Worm (Caenorhabditis elegans) whole organism, L3 larva: ENCODE results near the gene srt-28.

Experiments
- R02D3.7 ChIP-seq: fragments of 150-350 bp; optimal IDR thresholded peaks from 2 replicates; lab custom pipeline; 2014; ENCODE audit warnings: missing biosample characterization, missing genetic modification characterization
- aly-2 ChIP-seq: fragments of 150-350 bp; optimal IDR thresholded peaks from 2 replicates; lab custom pipeline; 2014; ENCODE audit warnings: missing biosample characterization, missing genetic modification characterization
- ama-1 ChIP-seq: fragments of 150-350 bp; optimal IDR thresholded peaks from 2 replicates; lab custom pipeline; 2018
- ceh-82 ChIP-seq: fragments of 150-350 bp; optimal IDR thresholded peaks from 2 replicates; lab custom pipeline; 2014; ENCODE audit warnings: missing biosample characterization, missing genetic modification characterization
- ceh-9 ChIP-seq: sonication (generic microtip); optimal IDR thresholded peaks from 2 replicates; lab custom pipeline; 2018; ENCODE audit warnings: missing biosample characterization, missing genetic modification characterization
- egl-27 ChIP-seq: sonication (generic microtip); optimal IDR thresholded peaks from 4 replicates; lab custom pipeline; 2017; ENCODE audit warnings: missing biosample characterization, missing genetic modification reagents, missing genetic modification characterization
- egl-5 ChIP-seq: fragments of 150-350 bp; optimal IDR thresholded peaks from 2 replicates; lab custom pipeline; 2017; ENCODE audit warnings: missing biosample characterization, missing genetic modification reagents, missing genetic modification characterization, inconsistent platforms
- fkh-2 ChIP-seq: fragments of 150-350 bp; optimal IDR thresholded peaks from 2 replicates; lab custom pipeline; 2014; ENCODE audit warnings: missing biosample characterization, missing genetic modification reagents, missing genetic modification characterization
- fos-1 ChIP-seq: fragments of 150-350 bp; optimal IDR thresholded peaks from 2 replicates; lab custom pipeline; 2014; ENCODE audit warnings: missing biosample characterization, missing genetic modification characterization
- hmg-11 ChIP-seq: sonication (generic microtip); optimal IDR thresholded peaks from 2 replicates; lab custom pipeline; 2016; ENCODE audit warnings: missing genetic modification characterization, missing compliant biosample characterization
- lin-39 ChIP-seq: fragments of 150-350 bp; optimal IDR thresholded peaks from 2 replicates; lab custom pipeline; 2018; ENCODE audit warnings: missing biosample characterization, missing genetic modification reagents, missing genetic modification characterization
- lsy-12 ChIP-seq: sonication (generic microtip); optimal IDR thresholded peaks from 2 replicates; lab custom pipeline; 2016; ENCODE audit warnings: mild to moderate bottlenecking, missing genetic modification characterization, missing compliant biosample characterization
- mdl-1 ChIP-seq: fragments of 150-350 bp; optimal IDR thresholded peaks from 2 replicates; lab custom pipeline; 2014; ENCODE audit warnings: missing biosample characterization, missing genetic modification characterization
- mml-1 ChIP-seq: fragments of 150-350 bp; sonication (generic microtip); optimal IDR thresholded peaks from 3 replicates; lab custom pipeline; 2014; ENCODE audit warnings: missing biosample characterization, missing genetic modification characterization
- nfya-1 ChIP-seq: sonication (generic microtip); optimal IDR thresholded peaks from 2 replicates; lab custom pipeline; 2017; ENCODE audit warnings: missing genetic modification characterization, mild to moderate bottlenecking, missing compliant biosample characterization, antibody characterized with exemption, moderate library complexity; ENCODE audit not compliant: insufficient read depth
- nhr-11 ChIP-seq: fragments of 150-350 bp; optimal IDR thresholded peaks from 2 replicates; lab custom pipeline; 2014; ENCODE audit warnings: missing biosample characterization, missing genetic modification characterization
- nhr-12 ChIP-seq: fragments of 150-350 bp; optimal IDR thresholded peaks from 2 replicates; lab custom pipeline; 2014; ENCODE audit warnings: missing biosample characterization, missing genetic modification characterization
- nhr-25 ChIP-seq: sonication (generic microtip); optimal IDR thresholded peaks from 2 replicates; lab custom pipeline; 2017; ENCODE audit warnings: missing biosample characterization, missing genetic modification characterization
- nhr-28 ChIP-seq: fragments of 150-350 bp; optimal IDR thresholded peaks from 2 replicates; lab custom pipeline; 2014; ENCODE audit warnings: missing biosample characterization, missing genetic modification characterization
- nhr-67 ChIP-seq: fragments of 150-350 bp; optimal IDR thresholded peaks from 2 replicates; lab custom pipeline; 2014; ENCODE audit warnings: missing biosample characterization, missing genetic modification characterization
- nhr-76 ChIP-seq: fragments of 150-350 bp; sonication (generic microtip); optimal IDR thresholded peaks from 5 replicates; lab custom pipeline; 2014; ENCODE audit warnings: missing biosample characterization, missing genetic modification characterization
- nhr-77 ChIP-seq: fragments of 150-350 bp; optimal IDR thresholded peaks from 2 replicates; lab custom pipeline; 2014; ENCODE audit warnings: missing biosample characterization, missing genetic modification characterization
- pqm-1 ChIP-seq: fragments of 150-350 bp; optimal IDR thresholded peaks from 2 replicates; lab custom pipeline; 2017; ENCODE audit warnings: missing biosample characterization, missing genetic modification characterization, inconsistent platforms
- sea-2 ChIP-seq: fragments of 150-350 bp; sonication (generic microtip); optimal IDR thresholded peaks from 4 replicates; lab custom pipeline; 2014; ENCODE audit warnings: missing biosample characterization, missing genetic modification reagents, missing genetic modification characterization
- snpc-4 ChIP-seq: fragments of 150-350 bp; optimal IDR thresholded peaks from 2 replicates; lab custom pipeline; 2014; ENCODE audit warnings: missing biosample characterization, missing genetic modification characterization
- tbx-2 ChIP-seq: sonication (generic microtip); optimal IDR thresholded peaks from 2 replicates; lab custom pipeline; 2016; ENCODE audit warnings: mild to moderate bottlenecking, missing genetic modification characterization, missing compliant biosample characterization
- unc-39 ChIP-seq: sonication (generic microtip); optimal IDR thresholded peaks from 4 replicates; lab custom pipeline; 2017; ENCODE audit warnings: missing biosample characterization, missing genetic modification characterization
- unc-62 ChIP-seq: fragments of 150-350 bp; sonication (generic microtip); optimal IDR thresholded peaks from 4 replicates; lab custom pipeline; 2014; ENCODE audit warnings: missing biosample characterization, missing genetic modification reagents, missing genetic modification characterization
- ztf-11 ChIP-seq: fragments of 150-350 bp; optimal IDR thresholded peaks from 2 replicates; lab custom pipeline; 2014; ENCODE audit warnings: missing biosample characterization, missing genetic modification characterization
- ztf-4 ChIP-seq: fragments of 150-350 bp; optimal IDR thresholded peaks from 2 replicates; lab custom pipeline; 2014; ENCODE audit warnings: missing biosample characterization, missing genetic modification characterization

Gene srt-28

DNA sequence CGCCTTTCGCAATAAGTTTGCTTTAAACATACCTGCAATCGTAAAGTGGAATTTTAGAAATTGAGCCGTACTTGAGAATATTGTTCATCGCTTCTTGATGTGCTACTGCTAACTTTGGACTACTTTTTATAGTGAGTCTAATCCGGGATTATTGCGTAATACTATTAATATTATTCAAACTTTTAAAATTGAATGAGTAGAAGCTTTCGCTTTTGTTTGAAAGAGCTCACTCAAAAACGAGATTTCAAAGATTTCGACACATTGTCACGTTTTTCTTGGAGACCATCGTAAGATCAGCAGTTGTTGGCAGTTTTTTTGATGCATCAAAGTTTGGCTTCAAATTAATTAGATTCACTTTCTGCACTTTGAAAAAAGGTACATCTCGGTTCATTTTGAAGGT, at the start of gene srt-28:
srt-28 (minus strand) TSS at position 101 of the 400 bp plus-strand sequence.
- TF ChIP-seq ceh-82 (tag; lab: Kevin White, UChicago) (no peak), lsy-12 (no peak), aly-2 (tag; lab: Kevin White, UChicago) (no peak), nhr-28 (tag; lab: Kevin White, UChicago) (no peak), ztf-4 (tag; lab: Kevin White, UChicago) (no peak), nhr-76 (tag; lab: Kevin White, UChicago) (no peak)
- TF ChIP-seq, all 47 proteins: peak for 0

DNA sequence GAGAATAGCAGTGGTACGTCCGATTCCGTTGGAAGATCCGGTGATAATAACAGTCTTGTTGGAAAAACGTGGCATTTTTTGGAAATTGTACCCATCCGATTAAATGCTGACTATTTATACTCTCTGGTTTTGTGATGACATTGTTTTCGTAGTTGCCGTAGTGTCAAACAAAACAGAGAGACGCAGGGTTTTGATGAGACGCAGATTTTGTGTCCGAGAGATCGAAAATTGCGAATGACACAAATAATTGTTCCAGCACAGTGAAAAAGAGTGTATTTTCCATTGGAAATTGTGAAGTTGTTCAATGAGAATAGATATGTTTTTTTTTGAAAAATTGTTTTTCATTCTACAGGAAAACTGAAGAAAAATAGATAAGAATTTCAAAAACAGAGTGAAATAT, 49.7 kb upstream of the srt-28 start, which contains the start of gene R05D8.7:
R05D8.7 (minus strand) TSS at position 104 of the 400 bp plus-strand sequence.
- TF ChIP-seq nhr-67 (tag; lab: Kevin White, UChicago) = no peak
- TF ChIP-seq ama-1 (lab: Kevin White, UChicago) = no peak
- TF ChIP-seq mdl-1 (tag; lab: Kevin White, UChicago) = no peak
- TF ChIP-seq fos-1 (tag; lab: Kevin White, UChicago) = no peak
- TF ChIP-seq snpc-4 (tag; lab: Kevin White, UChicago) = no peak
- no peak for TF ChIP-seq sea-2 (GFP tag; lab: Kevin White, UChicago)
- TF ChIP-seq fkh-2 (tag; lab: Kevin White, UChicago) = no peak

DNA sequence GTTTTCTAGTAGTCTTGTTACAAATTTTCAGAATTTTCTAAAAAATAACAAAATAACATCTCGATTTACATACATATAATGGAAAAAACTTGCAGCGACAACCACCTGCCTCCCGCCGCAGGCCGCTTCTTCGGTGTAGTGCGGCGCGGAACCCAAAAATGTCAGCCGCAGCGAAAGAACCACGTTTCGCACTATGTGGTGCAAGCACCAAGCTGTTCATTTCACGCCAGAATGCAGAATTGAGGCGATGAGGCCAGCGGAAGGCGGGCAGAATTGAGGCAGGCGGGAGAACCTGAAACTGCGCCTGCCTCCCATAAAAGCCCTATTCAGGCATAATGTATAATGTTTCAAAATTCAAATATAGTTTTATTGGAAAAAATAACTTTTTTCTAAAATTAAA, 48.0 kb upstream of the srt-28 start:
- no peak for TF ChIP-seq nhr-25 (tag; lab: Kevin White, UChicago)
- TF ChIP-seq nhr-12 (tag; lab: Kevin White, UChicago) = no peak
- no peak for TF ChIP-seq ceh-82 (tag; lab: Kevin White, UChicago)
- TF ChIP-seq egl-27 (tag; lab: Kevin White, UChicago) = no peak
- no peak for TF ChIP-seq snpc-4 (tag; lab: Kevin White, UChicago)
- TF ChIP-seq unc-62 (GFP tag; lab: Kevin White, UChicago) = no peak
- no peak for TF ChIP-seq aly-2 (tag; lab: Kevin White, UChicago)

DNA sequence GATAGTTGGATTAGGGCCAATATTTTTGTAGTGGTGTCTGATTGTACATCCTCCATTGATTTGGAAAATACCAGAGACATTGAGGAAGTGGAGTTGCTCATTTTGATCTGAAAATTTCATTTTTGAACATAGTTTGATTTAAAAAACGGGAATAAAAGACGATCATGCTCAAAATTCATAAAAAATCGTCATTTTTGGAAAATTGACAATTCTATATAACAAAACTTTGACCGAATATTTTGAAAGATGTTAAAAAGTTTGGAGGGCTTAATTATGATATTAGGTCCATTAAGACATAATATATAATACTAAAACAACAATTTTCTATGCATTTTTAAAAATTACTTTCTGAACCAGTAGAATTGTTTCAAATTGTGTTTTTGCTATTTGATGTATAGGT, 46.0 kb upstream of the srt-28 start, which contains the start of gene srg-58:
srg-58 (minus strand) TSS at position 101 of the 400 bp plus-strand sequence.
- no peak for TF ChIP-seq R02D3.7
- no peak for TF ChIP-seq ceh-9 (tag; lab: Kevin White, UChicago)
- TF ChIP-seq nfya-1 (tag; lab: Kevin White, UChicago) = no peak
- no peak for TF ChIP-seq ztf-11 (tag; lab: Kevin White, UChicago)
- TF ChIP-seq, all 47 proteins: peak for 0

DNA sequence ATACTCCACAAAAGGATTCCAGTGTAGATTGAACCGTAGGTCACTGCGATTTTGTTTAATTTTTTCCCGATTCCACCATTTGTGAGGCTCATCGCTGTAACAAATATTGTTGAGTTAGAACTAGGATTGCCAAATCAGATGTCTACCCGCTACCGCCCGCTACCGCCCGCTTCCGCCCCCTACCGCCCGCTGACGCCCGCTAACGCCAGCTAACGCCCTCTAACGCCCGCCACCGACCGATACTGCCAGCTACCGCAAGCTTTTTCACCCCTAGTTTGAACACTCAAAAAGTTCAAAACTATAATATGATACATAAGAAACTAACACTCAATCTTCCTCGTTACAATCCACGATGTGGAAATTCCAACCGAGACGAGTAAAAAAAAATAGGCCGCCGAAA, 45.0 kb upstream of the srt-28 start:
- TF ChIP-seq lin-39 (tag; lab: Kevin White, UChicago) (no peak), nhr-77 (tag; lab: Kevin White, UChicago) (no peak), egl-5 (tag; lab: Kevin White, UChicago) (no peak), nhr-28 (tag; lab: Kevin White, UChicago) (no peak), mdl-1 (tag; lab: Kevin White, UChicago) (no peak), R02D3.7 (no peak)

DNA sequence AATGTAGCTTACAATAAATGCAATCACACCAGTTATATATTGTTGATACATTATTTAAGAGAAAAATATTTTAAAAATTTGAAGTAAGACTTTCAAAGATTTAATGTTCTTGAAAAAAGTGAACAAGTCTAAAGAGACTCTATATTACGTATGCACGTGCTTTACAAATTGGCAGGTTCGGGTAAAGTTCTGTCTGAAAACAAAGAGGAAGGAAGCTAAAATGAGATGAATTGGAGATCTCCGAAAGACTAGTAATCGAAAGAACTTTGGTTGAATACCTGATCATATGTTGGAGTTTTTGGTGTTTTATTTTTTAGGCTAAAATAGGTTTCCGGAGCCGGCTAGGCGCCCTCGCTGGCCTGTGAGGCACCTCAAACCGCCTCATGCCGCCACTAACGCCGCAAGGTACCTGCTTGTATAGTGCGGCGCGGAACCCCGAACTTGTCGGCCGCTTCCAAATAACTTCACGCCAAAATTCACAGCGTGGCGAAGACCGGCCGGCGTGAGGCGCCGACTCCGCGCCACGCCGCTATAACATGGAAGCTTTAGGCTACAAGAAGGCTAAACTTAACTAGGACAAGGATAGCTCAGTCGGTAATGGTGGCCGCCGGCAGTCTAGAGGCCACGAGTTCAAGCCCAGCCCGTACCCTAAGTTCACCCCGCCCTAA, 43.9 kb upstream of the srt-28 start, which contains the start of gene srx-28:
srx-28 (minus strand) TSS at position 51 of the 668 bp plus-strand sequence.
- TF ChIP-seq ceh-9 (tag; lab: Kevin White, UChicago) (no peak), ceh-82 (tag; lab: Kevin White, UChicago) (no peak), ztf-4 (tag; lab: Kevin White, UChicago) (no peak), pqm-1 (tag; lab: Kevin White, UChicago) (no peak), nhr-11 (tag; lab: Kevin White, UChicago) (no peak), aly-2 (tag; lab: Kevin White, UChicago) (no peak), nhr-76 (tag; lab: Kevin White, UChicago) (no peak), tbx-2 (no peak)

DNA sequence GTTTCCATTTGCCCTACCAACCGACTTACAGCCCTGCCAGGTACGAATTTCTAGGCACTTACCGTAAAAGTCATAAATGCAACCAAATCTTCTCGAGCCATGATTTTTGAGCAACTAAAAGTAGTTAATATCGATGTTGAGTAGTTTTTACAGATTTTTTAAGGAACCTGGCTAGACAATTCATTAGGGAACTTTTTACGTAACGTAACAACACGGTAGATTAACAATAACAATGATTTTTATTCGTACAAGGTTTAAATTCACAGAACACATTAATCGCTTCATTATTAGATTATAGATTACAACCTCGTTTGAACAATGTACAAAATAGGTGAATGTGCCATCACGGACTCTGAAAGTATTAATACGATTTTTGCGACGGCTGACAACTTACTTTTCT, 39.6 kb upstream of the srt-28 start, which contains the start of gene srx-26:
srx-26 (minus strand) TSS at position 101 of the 400 bp plus-strand sequence.
- TF ChIP-seq hmg-11 (tag; lab: Kevin White, UChicago) (no peak), ceh-82 (tag; lab: Kevin White, UChicago) (no peak), ztf-11 (tag; lab: Kevin White, UChicago) (no peak), lsy-12 (no peak), fos-1 (tag; lab: Kevin White, UChicago) (no peak), mml-1 (tag; lab: Kevin White, UChicago) (no peak), sea-2 (GFP tag; lab: Kevin White, UChicago) (no peak), pqm-1 (tag; lab: Kevin White, UChicago) (no peak), tbx-2 (no peak), unc-39 (tag; lab: Kevin White, UChicago) (no peak), egl-5 (tag; lab: Kevin White, UChicago) (no peak)
